Fruit fly (Drosophila melanogaster) whole organism, wandering third instar larva: ENCODE results near the gene AANATL7.

Source experiments
- Abd-B ChIP-seq: fragments of >200 bp; optimal IDR thresholded peaks from 2 replicates; lab custom pipeline; 2017; ENCODE audit warnings: missing biosample characterization, missing genetic modification characterization
- CG32264 ChIP-seq: fragments of 200-800 bp; sonication (Bioruptor generic); optimal IDR thresholded peaks from 2 replicates; lab custom pipeline; 2016; ENCODE audit warnings: missing biosample characterization, missing genetic modification characterization
- CG9705 ChIP-seq: fragments of 200-800 bp; sonication (Bioruptor generic); optimal IDR thresholded peaks from 2 replicates; lab custom pipeline; 2018; ENCODE audit warnings: missing biosample characterization, mild to moderate bottlenecking, missing genetic modification characterization
- CrebA ChIP-seq: fragments of 200-800 bp; sonication (Bioruptor generic); optimal IDR thresholded peaks from 2 replicates; lab custom pipeline; 2016; ENCODE audit warnings: missing biosample characterization, mild to moderate bottlenecking, missing genetic modification characterization, borderline replicate concordance
- Dfd ChIP-seq: fragments of >200 bp; optimal IDR thresholded peaks from 2 replicates; lab custom pipeline; 2017; ENCODE audit warnings: missing biosample characterization, missing genetic modification characterization
- Dif ChIP-seq: fragments of 200-275, 200-300 bp; sonication (Bioruptor generic); optimal IDR thresholded peaks from 2 replicates; lab custom pipeline; 2018; ENCODE audit warnings: missing biosample characterization, missing genetic modification characterization; ENCODE audit not compliant: partially characterized antibody
- GATAd ChIP-seq: sonication (Bioruptor generic); optimal IDR thresholded peaks from 2 replicates; lab custom pipeline; 2016; ENCODE audit warnings: missing biosample characterization, missing genetic modification characterization
- HLH106 ChIP-seq: fragments of 200-800 bp; optimal IDR thresholded peaks from 3 replicates; lab custom pipeline; 2019; ENCODE audit warnings: missing biosample characterization, mild to moderate bottlenecking, missing genetic modification characterization, moderate library complexity
- Hnf4 ChIP-seq: fragments of 200-800 bp; sonication (Bioruptor generic); optimal IDR thresholded peaks from 2 replicates; lab custom pipeline; 2016; ENCODE audit warnings: missing biosample characterization, mild to moderate bottlenecking, missing genetic modification characterization
- Hr78 ChIP-seq: fragments of >200 bp; optimal IDR thresholded peaks from 2 replicates; lab custom pipeline; 2017; ENCODE audit warnings: missing biosample characterization, missing genetic modification characterization
- Hr83 ChIP-seq: fragments of 200-300 bp; sonication (Bioruptor generic); optimal IDR thresholded peaks from 2 replicates; lab custom pipeline; 2016; ENCODE audit warnings: missing biosample characterization, mild to moderate bottlenecking, missing genetic modification characterization, moderate library complexity; ENCODE audit not compliant: poor library complexity, severe bottlenecking
- Jra ChIP-seq: sonication (Bioruptor generic); optimal IDR thresholded peaks from 2 replicates; lab custom pipeline; 2016; ENCODE audit warnings: missing biosample characterization, missing genetic modification characterization
- Mio ChIP-seq: sonication (Bioruptor generic); optimal IDR thresholded peaks from 2 replicates; lab custom pipeline; 2016; ENCODE audit warnings: missing biosample characterization, missing genetic modification characterization
- Myc ChIP-seq: fragments of >200 bp; optimal IDR thresholded peaks from 2 replicates; lab custom pipeline; 2017
- N ChIP-seq: fragments of >200 bp; optimal IDR thresholded peaks from 2 replicates; lab custom pipeline; 2018; ENCODE audit warnings: missing biosample characterization, missing external identifiers, missing genetic modification characterization
- OdsH ChIP-seq: fragments of 200-800 bp; sonication (Bioruptor generic); optimal IDR thresholded peaks from 2 replicates; lab custom pipeline; 2016; ENCODE audit warnings: missing biosample characterization, mild to moderate bottlenecking, missing genetic modification characterization
- Rel ChIP-seq, 2 experiments: fragments of 200-800 bp; sonication (Bioruptor generic) in 1 of 2; optimal IDR thresholded peaks; 2 replicates in 1 of 2; 3 replicates in 1 of 2; lab custom pipeline; 2016 to 2019; ENCODE audit warnings: mild to moderate bottlenecking in 2 of 2, missing biosample characterization in 2 of 2, missing genetic modification characterization in 2 of 2, moderate library complexity in 1 of 2
- Sp1 ChIP-seq: fragments of 200-800 bp; sonication (Bioruptor generic); optimal IDR thresholded peaks from 3 replicates; lab custom pipeline; 2019; ENCODE audit warnings: missing biosample characterization, mild to moderate bottlenecking, missing genetic modification characterization, moderate library complexity
- Vsx2 ChIP-seq: fragments of 200-300, 225-300 bp; sonication (Bioruptor generic); optimal IDR thresholded peaks from 2 replicates; lab custom pipeline; 2018; ENCODE audit warnings: missing biosample characterization, missing genetic modification characterization; ENCODE audit not compliant: partially characterized antibody
- br ChIP-seq: fragments of 200-800 bp; sonication (Bioruptor generic); optimal IDR thresholded peaks from 2 replicates; lab custom pipeline; 2016; ENCODE audit warnings: missing biosample characterization, missing genetic modification characterization
- brk ChIP-seq: fragments of 200-800 bp; sonication (Bioruptor generic); optimal IDR thresholded peaks from 2 replicates; lab custom pipeline; 2016; ENCODE audit warnings: missing biosample characterization, mild to moderate bottlenecking, missing genetic modification characterization
- dl ChIP-seq, 2 experiments: fragments of 175-275, 200-275 bp in 1 of 2; fragments of 200-275 bp in 1 of 2; sonication (Bioruptor generic); optimal IDR thresholded peaks; lab custom pipeline; 2018; ENCODE audit warnings: mild to moderate bottlenecking in 2 of 2, missing biosample characterization in 2 of 2, missing genetic modification characterization in 2 of 2, moderate library complexity in 2 of 2; ENCODE audit not compliant: partially characterized antibody in 2 of 2, insufficient read depth in 1 of 2
- dmrt93B ChIP-seq: fragments of 200-800 bp; sonication (Bioruptor generic); optimal IDR thresholded peaks from 2 replicates; lab custom pipeline; 2018; ENCODE audit warnings: missing biosample characterization, mild to moderate bottlenecking, missing genetic modification characterization
- dsf ChIP-seq: sonication (Bioruptor generic); optimal IDR thresholded peaks from 2 replicates; lab custom pipeline; 2016; ENCODE audit warnings: missing biosample characterization, missing genetic modification characterization, borderline replicate concordance
- ey ChIP-seq: fragments of 200-800 bp; sonication (Bioruptor generic); optimal IDR thresholded peaks from 2 replicates; lab custom pipeline; 2016; ENCODE audit warnings: missing biosample characterization, missing genetic modification characterization
- foxo ChIP-seq, 2 experiments: fragments of 200-800 bp; sonication (Bioruptor generic); optimal IDR thresholded peaks; 2 replicates in 1 of 2; 3 replicates in 1 of 2; lab custom pipeline; 2016 to 2017; ENCODE audit warnings: missing biosample characterization in 2 of 2, missing genetic modification characterization in 2 of 2
- fru ChIP-seq: fragments of 200-800 bp; sonication (Bioruptor generic); optimal IDR thresholded peaks from 3 replicates; lab custom pipeline; 2016; ENCODE audit warnings: missing biosample characterization, mild to moderate bottlenecking, missing genetic modification characterization
- h ChIP-seq: fragments of 200-800 bp; sonication (Bioruptor generic); optimal IDR thresholded peaks from 3 replicates; lab custom pipeline; 2016; ENCODE audit warnings: missing biosample characterization, mild to moderate bottlenecking, missing genetic modification characterization
- jim ChIP-seq: fragments of 175-275, 200-325 bp; sonication (Bioruptor generic); optimal IDR thresholded peaks from 2 replicates; lab custom pipeline; 2016; ENCODE audit warnings: missing biosample characterization, mild to moderate bottlenecking, missing genetic modification characterization
- lola ChIP-seq: fragments of >200 bp; optimal IDR thresholded peaks from 2 replicates; lab custom pipeline; 2017; ENCODE audit warnings: missing biosample characterization, missing genetic modification characterization
- pan ChIP-seq: fragments of >200 bp; optimal IDR thresholded peaks from 2 replicates; lab custom pipeline; 2017
- psq ChIP-seq: fragments of 200-800 bp; sonication (Bioruptor generic); optimal IDR thresholded peaks from 3 replicates; lab custom pipeline; 2017; ENCODE audit warnings: missing biosample characterization, mild to moderate bottlenecking, missing genetic modification characterization, moderate library complexity
- rgr ChIP-seq: fragments of 200-800 bp; sonication (Bioruptor generic); optimal IDR thresholded peaks from 3 replicates; lab custom pipeline; 2016; ENCODE audit warnings: missing biosample characterization, mild to moderate bottlenecking, missing genetic modification characterization
- sage ChIP-seq: fragments of 200-800 bp; sonication (Bioruptor generic); optimal IDR thresholded peaks from 2 replicates; lab custom pipeline; 2016; ENCODE audit warnings: missing biosample characterization, mild to moderate bottlenecking, missing genetic modification characterization
- sv ChIP-seq: fragments of 200-800 bp; sonication (Bioruptor generic); optimal IDR thresholded peaks from 3 replicates; lab custom pipeline; 2016; ENCODE audit warnings: missing biosample characterization, missing genetic modification characterization
- tai ChIP-seq: sonication (Bioruptor generic); optimal IDR thresholded peaks from 2 replicates; lab custom pipeline; 2016; ENCODE audit warnings: missing biosample characterization, missing genetic modification characterization
- usp ChIP-seq: fragments of >200 bp; optimal IDR thresholded peaks from 2 replicates; lab custom pipeline; 2017; ENCODE audit warnings: missing biosample characterization, missing genetic modification characterization
- woc ChIP-seq: sonication (Bioruptor generic); optimal IDR thresholded peaks from 2 replicates; lab custom pipeline; 2016; ENCODE audit warnings: missing biosample characterization, mild to moderate bottlenecking, missing genetic modification characterization

The AANATL7 gene

dm6 chrX:2592243-2592642 is 11.5 kb downstream of the AANATL7 start:
- TF ChIP-seq br (GFP tag; lab: Kevin White, UChicago) (no peak), Rel (GFP tag; optimal IDR thresholded peaks at IDR 0.05; lab: Kevin White, UChicago) (no peak), Rel (tag; optimal IDR thresholded peaks at IDR 0.05; lab: Kevin White, UChicago) (peak; percentile 99), dsf (GFP tag; lab: Kevin White, UChicago) (no peak), Sp1 (GFP tag; lab: Kevin White, UChicago) (no peak), Vsx2 (GFP tag; lab: Kevin White, UChicago) (no peak), Hnf4 (GFP tag; lab: Kevin White, UChicago) (peak; percentile 43)

dm6 chrX:2593094-2593752 is 12.5 kb downstream of the AANATL7 start:
- TF ChIP-seq dl (GFP tag; optimal IDR thresholded peaks at IDR 0.05; lab: Kevin White, UChicago; ENCODE audit: insufficient read depth in 1 of 2, partially characterized antibody in 2 of 2), result peak in 1 of 2 experiments; percentile 25
- no peak for TF ChIP-seq jim (GFP tag; lab: Kevin White, UChicago)
- TF ChIP-seq Vsx2 (GFP tag; lab: Kevin White, UChicago), result no peak

dm6 chrX:2593753-2594096 is 13.0 kb downstream of the AANATL7 start:
- TF ChIP-seq dmrt93B (GFP tag; lab: Kevin White, UChicago), result peak; percentile 94
- TF ChIP-seq GATAd, result peak; percentile 33
- TF ChIP-seq HLH106 (tag; lab: Kevin White, UChicago), result peak; percentile 93
- peak; percentile 82 for TF ChIP-seq Mio
- TF ChIP-seq usp, result no peak
- no peak for TF ChIP-seq Abd-B (GFP tag; lab: Kevin White, UChicago)
- peak; percentile 92 for TF ChIP-seq sage (GFP tag; lab: Kevin White, UChicago)
- TF ChIP-seq Hnf4 (GFP tag; lab: Kevin White, UChicago), result peak; percentile 96
- TF ChIP-seq Hr78 (GFP tag; lab: Kevin White, UChicago), result no peak
- TF ChIP-seq dl (GFP tag; optimal IDR thresholded peaks at IDR 0.05; lab: Kevin White, UChicago; ENCODE audit: insufficient read depth in 1 of 2, partially characterized antibody in 2 of 2), result no peak
- no peak for TF ChIP-seq brk
- no peak for TF ChIP-seq tai (GFP tag; lab: Kevin White, UChicago)
- no peak for TF ChIP-seq Dif (GFP tag; lab: Kevin White, UChicago)
- peak; percentile 62 for TF ChIP-seq CG9705 (GFP tag; lab: Kevin White, UChicago)
- TF ChIP-seq CG32264, result peak; percentile 87
- TF ChIP-seq h (GFP tag; lab: Kevin White, UChicago), result peak; percentile 97
- TF ChIP-seq Rel (GFP tag; optimal IDR thresholded peaks at IDR 0.05; lab: Kevin White, UChicago), result peak; percentile 71
- peak; percentile 68 for TF ChIP-seq Rel (tag; optimal IDR thresholded peaks at IDR 0.05; lab: Kevin White, UChicago)
- peak; percentile 97 for TF ChIP-seq ey (GFP tag; lab: Kevin White, UChicago)
- peak; percentile 97 for TF ChIP-seq rgr (GFP tag; lab: Kevin White, UChicago)
- TF ChIP-seq dsf (GFP tag; lab: Kevin White, UChicago), result peak; percentile 80
- peak; percentile 96 for TF ChIP-seq br (GFP tag; lab: Kevin White, UChicago)
- no peak for TF ChIP-seq Myc
- peak; percentile 76 for TF ChIP-seq Hr83 (GFP tag; lab: Kevin White, UChicago)
- TF ChIP-seq sv (GFP tag; lab: Kevin White, UChicago), result peak; percentile 76
- TF ChIP-seq fru (GFP tag; lab: Kevin White, UChicago), result peak; percentile 97
- TF ChIP-seq OdsH (GFP tag; lab: Kevin White, UChicago), result peak; percentile 94
- TF ChIP-seq Dfd (GFP tag; lab: Kevin White, UChicago), result no peak
- peak; percentile 90 for TF ChIP-seq psq (GFP tag; lab: Kevin White, UChicago)
- TF ChIP-seq woc (GFP tag; lab: Kevin White, UChicago), result peak; percentile 81
- no peak for TF ChIP-seq pan (lab: Kevin White, UChicago)
- peak; percentile 92 for TF ChIP-seq Sp1 (GFP tag; lab: Kevin White, UChicago)
- TF ChIP-seq Vsx2 (GFP tag; lab: Kevin White, UChicago), result no peak
- no peak for TF ChIP-seq CrebA (GFP tag; lab: Kevin White, UChicago)
- TF ChIP-seq lola (GFP tag; lab: Kevin White, UChicago), result no peak
- peak; percentile 90 to 99 for TF ChIP-seq foxo (GFP tag; optimal IDR thresholded peaks at IDR 0.05; lab: Kevin White, UChicago)
- peak; percentile 2 for TF ChIP-seq jim (GFP tag; lab: Kevin White, UChicago)
- no peak for TF ChIP-seq N
- peak; percentile 86 for TF ChIP-seq Jra (GFP tag; lab: Kevin White, UChicago)
